Fruit fly (Drosophila melanogaster): ENCODE data around the gene rg.
A peak's percentile ranks its signal among the peaks of the same experiment; 100 is the strongest.

The rg gene

dm6 chrX:5075842-5076413 lies 9.6 kb upstream of the rg start (continued):
- no peak for TF ChIP-seq CG17385 (GFP tag; optimal IDR thresholded peaks at IDR 0.05)

- TF ChIP-seq CG2199 (GFP tag; IDR thresholded peaks at IDR 0.05) (no peak), E2f1 (GFP tag; IDR thresholded peaks at IDR 0.05) (no peak), CG6683 (GFP tag; optimal IDR thresholded peaks at IDR 0.05) (no peak), Dek (tag; optimal IDR thresholded peaks at IDR 0.05) (no peak), CG9609 (GFP tag; optimal IDR thresholded peaks at IDR 0.05) (no peak), nmo (GFP tag; optimal IDR thresholded peaks at IDR 0.05) (no peak), Gug (GFP tag; IDR thresholded peaks at IDR 0.05) (no peak)
Observed at dm6 chrX:5080521-5080920, 5.0 kb upstream of the rg start.

dm6 chrX:5082354-5082818 lies 3.2 kb upstream of the rg start:
- TF ChIP-seq sqz (GFP tag; optimal IDR thresholded peaks at IDR 0.05) (peak; percentile 58), CG6813 (GFP tag; optimal IDR thresholded peaks at IDR 0.05) (no peak), Asciz (GFP tag; optimal IDR thresholded peaks at IDR 0.05) (no peak), CG16863 (GFP tag; optimal IDR thresholded peaks at IDR 0.05) (no peak), CG12155 (GFP tag; optimal IDR thresholded peaks at IDR 0.05) (peak; percentile 71), Bgb (GFP tag; IDR thresholded peaks at IDR 0.05; ENCODE audit: partially characterized antibody) (no peak), CG12744 (GFP tag; optimal IDR thresholded peaks at IDR 0.05) (no peak), CG15269 (tag; optimal IDR thresholded peaks at IDR 0.05) (no peak), CG18599 (GFP tag; optimal IDR thresholded peaks at IDR 0.05) (no peak), Tbp (GFP tag; optimal IDR thresholded peaks at IDR 0.05) (no peak), Adf1 (GFP tag; IDR thresholded peaks at IDR 0.05) (peak; percentile 10; the same call in 1 of the 2 replicates), CG4617 (GFP tag; optimal IDR thresholded peaks at IDR 0.05; ENCODE audit: borderline replicate concordance) (peak; percentile 38), CG7271 (tag; optimal IDR thresholded peaks at IDR 0.05) (no peak), chinmo (GFP tag; IDR thresholded peaks at IDR 0.05; ENCODE audit: partially characterized antibody) (no peak), exex (tag; optimal IDR thresholded peaks at IDR 0.05) (peak; percentile 22), luna (GFP tag; optimal IDR thresholded peaks at IDR 0.05) (no peak), chif (GFP tag; optimal IDR thresholded peaks at IDR 0.05) (no peak), croc (GFP tag; conservative IDR thresholded peaks at IDR 0.05) (no peak), crol (GFP tag; IDR thresholded peaks at IDR 0.05) (peak; percentile 60), nom (GFP tag; optimal IDR thresholded peaks at IDR 0.05) (peak; percentile 87), psq (GFP tag; optimal IDR thresholded peaks at IDR 0.05) (peak; percentile 75), dm (GFP tag; optimal IDR thresholded peaks at IDR 0.05) (no peak), CG2202 (tag; optimal IDR thresholded peaks at IDR 0.05) (no peak), CG17385 (GFP tag; optimal IDR thresholded peaks at IDR 0.05) (peak; percentile 98), bcd (GFP tag; optimal IDR thresholded peaks at IDR 0.05) (no peak), fd96Cb (tag; optimal IDR thresholded peaks at IDR 0.05) (no peak), Hr78 (GFP tag; optimal IDR thresholded peaks at IDR 0.05) (peak in 1 of 2 experiments; percentile 38), Drgx (GFP tag; IDR thresholded peaks at IDR 0.05) (peak; percentile 58; the same call in 1 of the 2 replicates), Trl (optimal IDR thresholded peaks at IDR 0.05) (peak; percentile 34 to 76), Trl (GFP tag; optimal IDR thresholded peaks at IDR 0.05) (no peak), sna (GFP tag; IDR thresholded peaks at IDR 0.05; ENCODE audit: partially characterized antibody) (no peak), CG6765 (GFP tag; optimal IDR thresholded peaks at IDR 0.05) (no peak), CG4707 (GFP tag; optimal IDR thresholded peaks at IDR 0.05) (no peak), bsh (GFP tag; optimal IDR thresholded peaks at IDR 0.05) (peak in 1 of 2 experiments; percentile 85), toy (GFP tag; IDR thresholded peaks at IDR 0.05) (no peak), phol (tag; optimal IDR thresholded peaks at IDR 0.05) (no peak), CG8478 (optimal IDR thresholded peaks at IDR 0.05) (no peak), row (GFP tag; IDR thresholded peaks at IDR 0.05) (no peak)

All from whole organism, embryonic.